Worm (Caenorhabditis elegans) whole organism, L3 larva: Measurements from ENCODE around the gene ipp-5.
A peak's percentile ranks its signal among the peaks of the same experiment; 100 is the strongest.

Source experiments
- ZK546.5 ChIP-seq: sonication (generic microtip); optimal IDR thresholded peaks from 2 replicates; lab custom pipeline; 2017; ENCODE audit warnings: missing biosample characterization, missing genetic modification characterization
- aly-2 ChIP-seq: fragments of 150-350 bp; optimal IDR thresholded peaks from 2 replicates; lab custom pipeline; 2014; ENCODE audit warnings: missing biosample characterization, missing genetic modification characterization
- ama-1 ChIP-seq: fragments of 150-350 bp; optimal IDR thresholded peaks from 2 replicates; lab custom pipeline; 2018
- ceh-16 ChIP-seq: sonication (generic microtip); optimal IDR thresholded peaks from 2 replicates; lab custom pipeline; 2017; ENCODE audit warnings: missing biosample characterization, missing genetic modification characterization
- ceh-28 ChIP-seq: fragments of 150-350 bp; optimal IDR thresholded peaks from 2 replicates; lab custom pipeline; 2014; ENCODE audit warnings: missing biosample characterization, missing genetic modification reagents, missing genetic modification characterization
- ceh-9 ChIP-seq: sonication (generic microtip); optimal IDR thresholded peaks from 2 replicates; lab custom pipeline; 2018; ENCODE audit warnings: missing biosample characterization, missing genetic modification characterization
- daf-12 ChIP-seq: fragments of 150-350 bp; optimal IDR thresholded peaks from 2 replicates; lab custom pipeline; 2014; ENCODE audit warnings: missing biosample characterization, missing genetic modification reagents, missing genetic modification characterization
- egl-27 ChIP-seq: sonication (generic microtip); optimal IDR thresholded peaks from 4 replicates; lab custom pipeline; 2017; ENCODE audit warnings: missing biosample characterization, missing genetic modification reagents, missing genetic modification characterization
- egl-5 ChIP-seq: fragments of 150-350 bp; optimal IDR thresholded peaks from 2 replicates; lab custom pipeline; 2017; ENCODE audit warnings: missing biosample characterization, missing genetic modification reagents, missing genetic modification characterization, inconsistent platforms
- elt-1 ChIP-seq: fragments of 150-350 bp; optimal IDR thresholded peaks from 2 replicates; lab custom pipeline; 2014; ENCODE audit warnings: missing biosample characterization, missing genetic modification characterization
- elt-2 ChIP-seq: sonication (generic microtip); optimal IDR thresholded peaks from 2 replicates; lab custom pipeline; 2016; ENCODE audit warnings: missing genetic modification reagents, mild to moderate bottlenecking, missing genetic modification characterization, missing compliant biosample characterization
- elt-3 ChIP-seq, 3 experiments: fragments of 150-350 bp in 1 of 3; sonication (generic microtip) in 2 of 3; optimal IDR thresholded peaks; 2 replicates in 2 of 3; 4 replicates in 1 of 3; lab custom pipeline; 2014 to 2017; ENCODE audit warnings: missing biosample characterization in 3 of 3, missing genetic modification characterization in 3 of 3
- eor-1 ChIP-seq, 2 experiments: fragments of 150-350 bp; optimal IDR thresholded peaks; 2 replicates each; lab custom pipeline; 2014 to 2018; ENCODE audit warnings: missing biosample characterization in 2 of 2, missing genetic modification characterization in 2 of 2
- fkh-10 ChIP-seq: sonication (generic microtip); optimal IDR thresholded peaks from 2 replicates; lab custom pipeline; 2017; ENCODE audit warnings: missing biosample characterization, missing genetic modification reagents, missing genetic modification characterization
- fkh-2 ChIP-seq: fragments of 150-350 bp; optimal IDR thresholded peaks from 2 replicates; lab custom pipeline; 2014; ENCODE audit warnings: missing biosample characterization, missing genetic modification reagents, missing genetic modification characterization
- fos-1 ChIP-seq: fragments of 150-350 bp; optimal IDR thresholded peaks from 2 replicates; lab custom pipeline; 2014; ENCODE audit warnings: missing biosample characterization, missing genetic modification characterization
- jun-1 ChIP-seq: fragments of 150-350 bp; optimal IDR thresholded peaks from 2 replicates; lab custom pipeline; 2014; ENCODE audit warnings: missing biosample characterization, missing genetic modification reagents, missing genetic modification characterization
- lin-15B ChIP-seq: fragments of 150-350 bp; optimal IDR thresholded peaks from 2 replicates; lab custom pipeline; 2014; ENCODE audit warnings: missing biosample characterization, missing genetic modification characterization
- lin-39 ChIP-seq: fragments of 150-350 bp; optimal IDR thresholded peaks from 2 replicates; lab custom pipeline; 2018; ENCODE audit warnings: missing biosample characterization, missing genetic modification reagents, missing genetic modification characterization
- lsy-12 ChIP-seq: sonication (generic microtip); optimal IDR thresholded peaks from 2 replicates; lab custom pipeline; 2016; ENCODE audit warnings: mild to moderate bottlenecking, missing genetic modification characterization, missing compliant biosample characterization
- mml-1 ChIP-seq: fragments of 150-350 bp; sonication (generic microtip); optimal IDR thresholded peaks from 3 replicates; lab custom pipeline; 2014; ENCODE audit warnings: missing biosample characterization, missing genetic modification characterization
- nfya-1 ChIP-seq: sonication (generic microtip); optimal IDR thresholded peaks from 2 replicates; lab custom pipeline; 2017; ENCODE audit warnings: missing genetic modification characterization, mild to moderate bottlenecking, missing compliant biosample characterization, antibody characterized with exemption, moderate library complexity; ENCODE audit not compliant: insufficient read depth
- nhr-11 ChIP-seq: fragments of 150-350 bp; optimal IDR thresholded peaks from 2 replicates; lab custom pipeline; 2014; ENCODE audit warnings: missing biosample characterization, missing genetic modification characterization
- nhr-12 ChIP-seq: fragments of 150-350 bp; optimal IDR thresholded peaks from 2 replicates; lab custom pipeline; 2014; ENCODE audit warnings: missing biosample characterization, missing genetic modification characterization
- nhr-23 ChIP-seq: fragments of 150-350 bp; optimal IDR thresholded peaks from 2 replicates; lab custom pipeline; 2014; ENCODE audit warnings: missing biosample characterization, missing genetic modification reagents, missing genetic modification characterization
- nhr-237 ChIP-seq: fragments of 150-350 bp; optimal IDR thresholded peaks from 2 replicates; lab custom pipeline; 2014; ENCODE audit warnings: missing biosample characterization, missing genetic modification characterization
- nhr-25 ChIP-seq: sonication (generic microtip); optimal IDR thresholded peaks from 2 replicates; lab custom pipeline; 2017; ENCODE audit warnings: missing biosample characterization, missing genetic modification characterization
- nhr-28 ChIP-seq: fragments of 150-350 bp; optimal IDR thresholded peaks from 2 replicates; lab custom pipeline; 2014; ENCODE audit warnings: missing biosample characterization, missing genetic modification characterization
- nhr-43 ChIP-seq: sonication (generic microtip); optimal IDR thresholded peaks from 2 replicates; lab custom pipeline; 2016; ENCODE audit warnings: mild to moderate bottlenecking, missing genetic modification characterization, missing compliant biosample characterization; ENCODE audit not compliant: poor library complexity, severe bottlenecking
- nhr-67 ChIP-seq: fragments of 150-350 bp; optimal IDR thresholded peaks from 2 replicates; lab custom pipeline; 2014; ENCODE audit warnings: missing biosample characterization, missing genetic modification characterization
- nhr-76 ChIP-seq: fragments of 150-350 bp; sonication (generic microtip); optimal IDR thresholded peaks from 5 replicates; lab custom pipeline; 2014; ENCODE audit warnings: missing biosample characterization, missing genetic modification characterization
- pha-4 ChIP-seq: fragments of 150-350 bp; optimal IDR thresholded peaks from 2 replicates; lab custom pipeline; 2014; ENCODE audit warnings: missing biosample characterization, missing genetic modification reagents, missing genetic modification characterization
- pqm-1 ChIP-seq: fragments of 150-350 bp; optimal IDR thresholded peaks from 2 replicates; lab custom pipeline; 2017; ENCODE audit warnings: missing biosample characterization, missing genetic modification characterization, inconsistent platforms
- sea-2 ChIP-seq: fragments of 150-350 bp; sonication (generic microtip); optimal IDR thresholded peaks from 4 replicates; lab custom pipeline; 2014; ENCODE audit warnings: missing biosample characterization, missing genetic modification reagents, missing genetic modification characterization
- skn-1 ChIP-seq: fragments of 150-350 bp; optimal IDR thresholded peaks from 2 replicates; lab custom pipeline; 2014; ENCODE audit warnings: missing biosample characterization, missing genetic modification characterization
- snpc-4 ChIP-seq: fragments of 150-350 bp; optimal IDR thresholded peaks from 2 replicates; lab custom pipeline; 2014; ENCODE audit warnings: missing biosample characterization, missing genetic modification characterization
- tbx-2 ChIP-seq: sonication (generic microtip); optimal IDR thresholded peaks from 2 replicates; lab custom pipeline; 2016; ENCODE audit warnings: mild to moderate bottlenecking, missing genetic modification characterization, missing compliant biosample characterization
- unc-39 ChIP-seq: sonication (generic microtip); optimal IDR thresholded peaks from 4 replicates; lab custom pipeline; 2017; ENCODE audit warnings: missing biosample characterization, missing genetic modification characterization
- unc-62 ChIP-seq: fragments of 150-350 bp; sonication (generic microtip); optimal IDR thresholded peaks from 4 replicates; lab custom pipeline; 2014; ENCODE audit warnings: missing biosample characterization, missing genetic modification reagents, missing genetic modification characterization
- zag-1 ChIP-seq: fragments of 150-350 bp; optimal IDR thresholded peaks from 2 replicates; lab custom pipeline; 2014; ENCODE audit warnings: missing biosample characterization, missing genetic modification characterization
- ztf-11 ChIP-seq: fragments of 150-350 bp; optimal IDR thresholded peaks from 2 replicates; lab custom pipeline; 2014; ENCODE audit warnings: missing biosample characterization, missing genetic modification characterization
- ztf-4 ChIP-seq: fragments of 150-350 bp; optimal IDR thresholded peaks from 2 replicates; lab custom pipeline; 2014; ENCODE audit warnings: missing biosample characterization, missing genetic modification characterization

The ipp-5 gene

ce11 chrX:6029075-6029474, 2.2 kb upstream of the ipp-5 start:
- TF ChIP-seq elt-1 (tag; lab: Kevin White, UChicago) (peak; percentile 49), ceh-16 (tag; lab: Kevin White, UChicago) (peak; percentile 34), unc-62 (GFP tag; lab: Kevin White, UChicago) (no peak), nhr-25 (tag; lab: Kevin White, UChicago) (peak; percentile 29)

- TF ChIP-seq pha-4, result no peak
- TF ChIP-seq daf-12, result no peak
- TF ChIP-seq nhr-43 (tag; lab: Kevin White, UChicago), result no peak
- TF ChIP-seq ama-1 (lab: Kevin White, UChicago), result no peak
- TF ChIP-seq nhr-11 (tag; lab: Kevin White, UChicago), result no peak
- TF ChIP-seq eor-1 (tag; optimal IDR thresholded peaks at IDR 0.05; lab: Kevin White, UChicago), result no peak
Measured at ce11 chrX:6039544-6039943, 8.3 kb downstream of the ipp-5 start, which contains the start of gene hsp-25. Gene hsp-25, minus strand, starts transcription at chrX:6039644.

ce11 chrX:6040435-6041093, 9.3 kb downstream of the ipp-5 start:
- TF ChIP-seq lsy-12 (tag; lab: Kevin White, UChicago) (peak; percentile 31), tbx-2 (tag; lab: Kevin White, UChicago) (no peak), nhr-25 (tag; lab: Kevin White, UChicago) (no peak), nhr-12 (no peak), zag-1 (tag; lab: Kevin White, UChicago) (no peak), ama-1 (lab: Kevin White, UChicago) (peak; percentile 10), lin-39 (no peak), elt-3 (tag; optimal IDR thresholded peaks at IDR 0.05; lab: Kevin White, UChicago) (no peak), ztf-4 (tag; lab: Kevin White, UChicago) (no peak)

- TF ChIP-seq ZK546.5 (tag; lab: Kevin White, UChicago) (no peak), elt-2 (tag; lab: Kevin White, UChicago) (peak; percentile 68), ceh-28 (tag; lab: Kevin White, UChicago) (peak; percentile 32)
Measured at ce11 chrX:6041094-6041441, 9.8 kb downstream of the ipp-5 start.

ce11 chrX:6041995-6042481, 10.8 kb downstream of the ipp-5 start:
- TF ChIP-seq skn-1 (no peak), zag-1 (tag; lab: Kevin White, UChicago) (no peak), pqm-1 (peak; percentile 81), nhr-67 (tag; lab: Kevin White, UChicago) (no peak), ama-1 (lab: Kevin White, UChicago) (peak; percentile 59), jun-1 (tag; lab: Kevin White, UChicago) (peak; percentile 92), elt-3 (tag; optimal IDR thresholded peaks at IDR 0.05; lab: Kevin White, UChicago) (peak in 2 of 3 experiments; percentile 14 to 55), elt-1 (tag; lab: Kevin White, UChicago) (peak; percentile 28), nhr-25 (tag; lab: Kevin White, UChicago) (peak; percentile 86), aly-2 (no peak), nhr-23 (tag; lab: Kevin White, UChicago) (peak; percentile 93), egl-5 (peak; percentile 67), ceh-9 (no peak), ztf-11 (no peak), eor-1 (tag; optimal IDR thresholded peaks at IDR 0.05; lab: Kevin White, UChicago) (no peak), lin-39 (peak; percentile 50), unc-62 (GFP tag; lab: Kevin White, UChicago) (peak; percentile 42), mml-1 (tag; lab: Kevin White, UChicago) (no peak), tbx-2 (tag; lab: Kevin White, UChicago) (peak; percentile 21), nfya-1 (tag; lab: Kevin White, UChicago) (peak; percentile 95), fkh-10 (no peak), ztf-4 (tag; lab: Kevin White, UChicago) (no peak), sea-2 (GFP tag; lab: Kevin White, UChicago) (no peak), ZK546.5 (tag; lab: Kevin White, UChicago) (no peak), nhr-28 (tag; lab: Kevin White, UChicago) (no peak), fos-1 (tag; lab: Kevin White, UChicago) (no peak), egl-27 (tag; lab: Kevin White, UChicago) (peak; percentile 49), nhr-43 (tag; lab: Kevin White, UChicago) (peak; percentile 48), nhr-237 (tag; lab: Kevin White, UChicago) (no peak), pha-4 (peak; percentile 92), unc-39 (tag; lab: Kevin White, UChicago) (no peak), daf-12 (no peak), nhr-76 (tag; lab: Kevin White, UChicago) (no peak), snpc-4 (tag; lab: Kevin White, UChicago) (no peak), ceh-16 (tag; lab: Kevin White, UChicago) (no peak), nhr-12 (no peak), fkh-2 (tag; lab: Kevin White, UChicago) (no peak), lin-15B (tag; lab: Kevin White, UChicago) (peak; percentile 10)
